Worm (Caenorhabditis elegans): ENCODE measurements around the gene R53.5.

DNA sequence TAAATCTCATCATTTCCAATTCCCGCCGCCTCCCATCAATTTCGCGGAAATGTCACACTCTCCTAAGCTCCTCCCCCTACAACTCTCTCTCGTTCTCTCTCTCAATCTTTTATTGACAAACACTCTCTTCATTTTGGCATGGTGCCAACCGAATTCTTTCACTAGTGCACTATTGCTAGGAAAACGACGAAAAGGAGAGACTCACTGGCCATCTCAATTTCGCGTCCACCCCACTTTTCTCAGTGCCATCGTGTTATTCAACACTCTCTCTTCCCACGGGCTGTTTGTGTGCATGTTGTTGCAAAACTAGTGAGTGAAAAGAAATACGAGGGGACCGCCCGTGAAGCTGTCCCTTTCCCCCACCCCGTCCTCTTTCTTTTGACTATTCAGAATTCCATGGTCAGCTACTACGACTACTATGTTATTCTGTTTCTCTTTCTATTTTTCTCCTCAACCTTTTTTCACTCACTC, 14.6 kb upstream of the R53.5 start:
- TF ChIP-seq mab-5 (tag; optimal IDR thresholded peaks at IDR 0.05) (no peak), unc-39 (tag; optimal IDR thresholded peaks at IDR 0.05) (no peak), hlh-1 (tag; optimal IDR thresholded peaks at IDR 0.05) (peak; percentile 2), elt-1 (tag; optimal IDR thresholded peaks at IDR 0.05; ENCODE audit: borderline replicate concordance, insufficient read depth) (no peak), unc-62 (GFP tag; optimal IDR thresholded peaks at IDR 0.05) (peak; percentile 89), ztf-11 (tag; optimal IDR thresholded peaks at IDR 0.05) (no peak)

Data from whole organism, mixed stage, embryonic.